Fruit fly (Drosophila melanogaster): ENCODE data around the gene CG13000.

DNA sequence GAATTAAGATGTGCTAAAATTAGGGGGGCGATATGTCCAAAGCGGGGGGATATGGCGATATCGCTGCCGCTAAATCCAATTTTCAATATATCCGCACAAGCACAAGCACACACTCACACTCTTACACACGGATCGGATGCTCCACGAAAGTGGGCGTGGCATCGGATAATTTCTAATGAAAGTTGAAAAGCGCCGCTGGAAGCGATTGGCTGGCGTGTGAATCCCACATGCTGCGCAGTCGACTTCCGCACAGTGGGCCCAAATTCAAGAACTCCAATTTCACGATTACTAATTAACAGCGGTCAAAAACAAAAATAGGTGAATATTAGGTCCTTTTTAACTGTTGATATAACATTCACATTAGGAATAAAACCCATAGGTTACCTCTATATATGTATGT, 36.3 kb downstream of the CG13000 start:
- TF ChIP-seq cyc (GFP tag; optimal IDR thresholded peaks at IDR 0.05) (no peak), Gug (GFP tag; IDR thresholded peaks at IDR 0.05) (no peak), Sox15 (GFP tag; optimal IDR thresholded peaks at IDR 0.05) (no peak), Lpt (GFP tag; optimal IDR thresholded peaks at IDR 0.05) (no peak), CG3919 (GFP tag; optimal IDR thresholded peaks at IDR 0.05) (no peak), achi (GFP tag; optimal IDR thresholded peaks at IDR 0.05) (no peak), CG7368 (GFP tag; optimal IDR thresholded peaks at IDR 0.05) (no peak), Sox14 (GFP tag; optimal IDR thresholded peaks at IDR 0.05) (no peak), Hr39 (GFP tag; optimal IDR thresholded peaks at IDR 0.05) (no peak), CG11902 (GFP tag; optimal IDR thresholded peaks at IDR 0.05) (no peak), CG31627 (GFP tag; optimal IDR thresholded peaks at IDR 0.05) (no peak), Smox (GFP tag; optimal IDR thresholded peaks at IDR 0.05) (no peak)

Data from whole organism, prepupa.